Fruit fly (Drosophila melanogaster) whole organism, adult: ENCODE data around the gene CG4942.

Source experiments
- bab1 ChIP-seq: fragments of 200-800 bp; sonication (Bioruptor generic); optimal IDR thresholded peaks from 3 replicates; lab custom pipeline; 2019; ENCODE audit warnings: missing biosample characterization, mild to moderate bottlenecking, missing genetic modification characterization, moderate library complexity

The CG4942 gene

DNA sequence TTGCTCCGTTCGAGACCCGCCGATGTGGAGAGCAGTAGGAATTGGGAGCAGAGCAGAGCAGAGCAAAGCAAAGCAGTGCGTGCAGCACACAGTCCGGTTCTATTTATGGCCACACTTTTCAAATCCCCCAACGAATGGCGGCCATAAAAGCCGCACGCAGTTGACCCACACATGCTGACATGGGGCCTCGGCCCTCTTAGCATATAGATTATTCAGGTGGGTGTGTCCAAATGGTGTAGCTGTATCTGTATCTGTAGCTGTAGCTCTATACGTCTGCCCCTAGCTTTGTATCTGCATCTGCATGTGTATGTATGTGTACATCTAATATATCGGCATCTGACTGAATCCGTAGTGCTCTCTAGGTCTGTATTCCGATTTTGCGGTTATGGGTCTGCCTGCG is 48.4 kb downstream of the CG4942 start:
- no peak for TF ChIP-seq bab1 (GFP tag; lab: Kevin White, UChicago)
